Fruit fly (Drosophila melanogaster): ENCODE results near the gene Kcmf1.
A peak's percentile ranks its signal among the peaks of the same experiment; 100 is the strongest.

Gene Kcmf1

DNA sequence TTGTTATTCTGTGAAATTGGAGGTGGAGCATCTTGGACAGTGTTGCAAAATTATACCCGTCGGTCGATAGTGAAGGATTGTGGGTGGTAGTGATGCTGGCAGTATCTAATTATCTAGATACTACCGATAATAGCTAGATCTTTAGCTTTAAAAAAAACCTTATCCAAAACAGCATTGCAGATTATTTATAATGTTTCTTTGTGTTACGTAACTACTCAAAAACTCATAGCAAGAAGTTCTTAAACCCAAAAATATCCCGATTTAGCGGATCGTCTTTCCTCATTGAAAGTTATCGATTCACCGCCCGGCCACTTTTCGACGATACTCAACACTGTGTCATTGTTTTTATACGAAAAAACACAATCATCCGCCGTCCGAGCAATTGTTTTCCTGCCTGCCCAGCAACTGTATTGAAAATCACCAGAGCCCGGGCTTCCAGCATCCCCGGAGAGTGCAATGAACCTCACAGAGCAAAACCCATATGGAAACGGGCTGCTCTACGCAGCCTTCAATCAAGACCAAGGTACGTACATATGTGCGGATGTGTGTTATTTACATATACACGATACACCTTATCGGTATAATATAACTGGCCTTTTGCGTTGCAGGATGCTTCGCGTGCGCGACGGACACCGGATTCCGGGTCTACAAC, 21.7 kb downstream of the Kcmf1 start, which contains the start of gene CG11975 (continued):
- TF ChIP-seq Hsf (GFP tag; optimal IDR thresholded peaks at IDR 0.05) (peak; percentile 83), CG18262 (tag; optimal IDR thresholded peaks at IDR 0.05) (peak; percentile 70), CG1792 (GFP tag; optimal IDR thresholded peaks at IDR 0.05) (peak; percentile 68), CG33213 (GFP tag; optimal IDR thresholded peaks at IDR 0.05) (peak; percentile 63), slp2 (GFP tag; optimal IDR thresholded peaks at IDR 0.05) (peak; percentile 78), pb (GFP tag; optimal IDR thresholded peaks at IDR 0.05) (peak; percentile 64), Hr39 (optimal IDR thresholded peaks at IDR 0.05) (no peak), sima (GFP tag; optimal IDR thresholded peaks at IDR 0.05) (peak; percentile 66), ash1 (GFP tag; optimal IDR thresholded peaks at IDR 0.05) (no peak), chm (GFP tag; IDR thresholded peaks at IDR 0.05) (no peak), Spps (tag; optimal IDR thresholded peaks at IDR 0.05) (peak; percentile 4), aop (GFP tag; IDR thresholded peaks at IDR 0.05) (no peak), Ada2b (GFP tag; IDR thresholded peaks at IDR 0.05) (peak; percentile 54; the same call in 1 of the 2 replicates), CG6272 (GFP tag; IDR thresholded peaks at IDR 0.05) (peak; percentile 54), Hand (GFP tag; optimal IDR thresholded peaks at IDR 0.05) (no peak), CG31224 (GFP tag; IDR thresholded peaks at IDR 0.05) (0 out of 2 replicates have a peak, but pooled peaks have one; percentile 6), chif (GFP tag; optimal IDR thresholded peaks at IDR 0.05) (peak; percentile 72 to 81), Meics (GFP tag; optimal IDR thresholded peaks at IDR 0.05) (peak; percentile 57), Nf-YC (tag; optimal IDR thresholded peaks at IDR 0.05) (no peak), usp (GFP tag; optimal IDR thresholded peaks at IDR 0.05) (no peak), CG10366 (GFP tag; IDR thresholded peaks at IDR 0.05) (no peak; the same call in 1 of the 2 replicates), luna (GFP tag; optimal IDR thresholded peaks at IDR 0.05) (peak; percentile 72), CG8944 (GFP tag; optimal IDR thresholded peaks at IDR 0.05) (peak; percentile 84), CG11085 (GFP tag; IDR thresholded peaks at IDR 0.05) (peak; percentile 47; the same call in 1 of the 2 replicates), Ssrp (tag; optimal IDR thresholded peaks at IDR 0.05) (peak; percentile 41), CHES-1-like (GFP tag; optimal IDR thresholded peaks at IDR 0.05) (peak; percentile 94), gcm2 (GFP tag; optimal IDR thresholded peaks at IDR 0.05) (peak; percentile 38), fd102C (GFP tag; optimal IDR thresholded peaks at IDR 0.05) (no peak), Dad (GFP tag; optimal IDR thresholded peaks at IDR 0.05) (peak; percentile 70), CG3847 (GFP tag; IDR thresholded peaks at IDR 0.05) (peak; percentile 86), CG30431 (GFP tag; optimal IDR thresholded peaks at IDR 0.05) (peak; percentile 30), unc-4 (GFP tag; IDR thresholded peaks at IDR 0.05; ENCODE audit: partially characterized antibody) (peak; percentile 77), CG11695 (GFP tag; IDR thresholded peaks at IDR 0.05) (no peak), Nf-YB (GFP tag; optimal IDR thresholded peaks at IDR 0.05) (peak; percentile 21), da (GFP tag; optimal IDR thresholded peaks at IDR 0.05) (peak; percentile 50), sens (GFP tag) (peak; percentile 98), Sox100B (GFP tag; optimal IDR thresholded peaks at IDR 0.05) (no peak), CG13123 (GFP tag; optimal IDR thresholded peaks at IDR 0.05) (peak; percentile 36), CG14050 (GFP tag; IDR thresholded peaks at IDR 0.05) (no peak), Ravus (GFP tag; IDR thresholded peaks at IDR 0.05) (no peak), CG4854 (GFP tag; optimal IDR thresholded peaks at IDR 0.05) (peak; percentile 71), slbo (GFP tag; IDR thresholded peaks at IDR 0.05) (peak; percentile 79), Tbp (GFP tag; optimal IDR thresholded peaks at IDR 0.05) (no peak), Jarid2 (GFP tag; optimal IDR thresholded peaks at IDR 0.05) (peak; percentile 32), CG1233 (GFP tag; optimal IDR thresholded peaks at IDR 0.05) (peak; percentile 48), Adf1 (GFP tag; IDR thresholded peaks at IDR 0.05) (0 out of 2 replicates have a peak, but pooled peaks have one; percentile 12), vfl (GFP tag; optimal IDR thresholded peaks at IDR 0.05) (peak; percentile 86), tx (GFP tag; optimal IDR thresholded peaks at IDR 0.05) (peak; percentile 86), CG17186 (GFP tag; optimal IDR thresholded peaks at IDR 0.05) (no peak), shn (GFP tag; optimal IDR thresholded peaks at IDR 0.05) (peak; percentile 88), al (GFP tag; IDR thresholded peaks at IDR 0.05) (peak; percentile 73), CG12942 (GFP tag; optimal IDR thresholded peaks at IDR 0.05) (peak; percentile 87)
